Fruit fly (Drosophila melanogaster) whole organism, prepupa: Measurements from ENCODE around the gene CG13482.

ENCODE experiments used
- CG6163 ChIP-seq: fragments of 200-800 bp; sonication (Bioruptor generic); IDR thresholded peaks from 3 replicates; pipeline ENCODE4 v1.3.6; 2022; ENCODE audit warnings: missing biosample characterization, missing genetic modification characterization
- Sox102F ChIP-seq: fragments of 200-800 bp; sonication (Bioruptor generic); optimal IDR thresholded peaks from 2 replicates; lab custom pipeline; 2016; ENCODE audit warnings: missing biosample characterization, mild to moderate bottlenecking, missing genetic modification characterization
- fd59A ChIP-seq: fragments of 200-800 bp; sonication (Bioruptor generic); optimal IDR thresholded peaks from 2 replicates; lab custom pipeline; 2017; ENCODE audit warnings: missing biosample characterization, mild to moderate bottlenecking, missing genetic modification characterization, missing genetic modification reagents

DNA sequence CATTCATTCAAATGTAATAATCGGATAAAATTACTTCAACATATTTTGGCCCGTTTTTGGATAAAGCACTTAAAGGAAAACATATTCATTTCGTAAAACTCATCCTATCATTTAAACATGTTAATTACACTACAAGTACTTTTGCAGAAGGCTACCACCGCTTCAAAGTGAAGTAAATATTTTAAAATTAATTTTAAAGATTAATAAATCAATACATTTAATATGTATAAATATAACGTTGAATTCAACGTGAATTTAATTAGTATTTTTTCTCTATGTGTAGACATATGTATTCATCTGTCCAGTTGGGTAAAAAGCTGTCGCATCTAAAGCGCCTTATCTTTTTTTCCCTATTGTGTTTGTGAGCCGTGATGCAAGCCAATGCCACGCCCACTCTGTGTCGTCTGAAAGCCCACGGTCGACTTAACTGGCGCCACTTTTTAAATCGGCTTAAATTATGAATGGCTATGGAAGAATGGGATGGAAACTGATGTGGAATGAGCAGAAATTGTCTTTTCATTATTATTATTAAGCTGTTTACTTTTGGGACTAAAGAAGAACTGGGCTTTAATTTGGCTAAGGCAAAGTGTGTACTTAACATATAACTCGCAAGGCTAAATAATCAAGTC lies 14.3 kb downstream of the CG13482 start:
- TF ChIP-seq CG6163 (GFP tag; lab: Robert Waterston, UW), result no peak
- TF ChIP-seq fd59A, result no peak
- no peak for TF ChIP-seq Sox102F
